Worm (Caenorhabditis elegans) whole organism, mixed stage, embryonic: ENCODE measurements around the gene srj-52.

Experiments
- bed-3 ChIP-seq: fragments of 200-800 bp; sonication (Bioruptor generic); optimal IDR thresholded peaks from 3 replicates; lab custom pipeline; 2018; ENCODE audit warnings: mild to moderate bottlenecking, missing genetic modification characterization, moderate library complexity, missing compliant biosample characterization
- elt-3 ChIP-seq: fragments of 150-350 bp; optimal IDR thresholded peaks from 2 replicates; lab custom pipeline; 2014; ENCODE audit warnings: missing biosample characterization, missing genetic modification characterization
- ham-2 ChIP-seq: fragments of 200-800 bp; sonication (Bioruptor generic); optimal IDR thresholded peaks from 2 replicates; lab custom pipeline; 2018; ENCODE audit warnings: mild to moderate bottlenecking, missing genetic modification characterization, missing compliant biosample characterization
- lsy-2 ChIP-seq: fragments of 150-350 bp; optimal IDR thresholded peaks from 2 replicates; lab custom pipeline; 2014; ENCODE audit warnings: missing biosample characterization, missing genetic modification characterization
- mep-1 ChIP-seq: fragments of 150-350 bp; optimal IDR thresholded peaks from 2 replicates; lab custom pipeline; 2017; ENCODE audit warnings: missing biosample characterization, missing genetic modification reagents, missing genetic modification characterization, inconsistent platforms
- nhr-28 ChIP-seq: fragments of 150-350 bp; optimal IDR thresholded peaks from 2 replicates; lab custom pipeline; 2014; ENCODE audit warnings: missing biosample characterization, missing genetic modification characterization
- unc-39 ChIP-seq: fragments of 150-350 bp; optimal IDR thresholded peaks from 2 replicates; lab custom pipeline; 2014; ENCODE audit warnings: missing biosample characterization, missing genetic modification characterization
- ztf-11 ChIP-seq: fragments of 150-350 bp; optimal IDR thresholded peaks from 2 replicates; lab custom pipeline; 2014; ENCODE audit warnings: missing biosample characterization, missing genetic modification characterization

DNA sequence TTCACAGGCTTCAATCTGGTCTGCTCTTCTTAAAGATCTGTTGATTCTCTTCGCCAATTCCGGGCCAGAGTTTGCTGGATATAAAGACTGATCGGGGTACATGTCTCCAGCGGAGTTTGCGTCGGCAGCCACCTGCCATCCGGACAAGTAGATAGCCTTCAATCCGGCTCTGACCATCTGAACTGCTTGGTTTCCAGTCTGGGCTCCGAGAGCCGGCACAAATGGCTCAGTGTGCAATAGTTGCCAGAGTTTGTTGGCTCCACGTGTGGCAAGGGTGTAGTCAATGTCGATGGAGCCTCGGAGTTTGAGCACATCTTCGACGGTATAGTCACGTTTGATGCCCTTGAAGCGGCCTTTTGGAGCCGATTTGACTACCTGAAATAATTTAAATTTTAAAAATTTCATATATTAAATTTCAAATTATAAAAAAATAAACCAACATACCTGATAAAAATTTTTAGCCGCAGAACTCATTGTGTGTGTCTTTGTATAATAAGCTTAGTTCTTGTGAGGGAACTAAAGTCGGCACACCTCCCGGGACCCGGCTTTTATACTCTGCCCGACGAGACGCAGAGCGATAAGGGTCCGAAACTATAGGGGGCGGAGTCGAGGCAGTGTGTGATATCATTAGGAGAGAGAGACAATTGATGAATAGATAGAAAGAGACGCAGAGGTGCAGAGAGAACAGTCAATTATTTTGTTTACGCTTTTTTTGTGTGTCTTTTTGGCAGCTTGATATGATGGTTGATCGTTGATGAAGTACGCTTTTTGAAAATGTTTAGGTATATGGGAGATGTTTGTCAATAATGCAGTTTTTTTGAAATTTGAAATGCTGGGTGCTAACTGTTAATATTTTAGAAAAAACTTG lies 31.9 kb upstream of the srj-52 start, which contains the start of the genes icl-1 and srh-2:
- no peak for TF ChIP-seq bed-3 (GFP tag; lab: Kevin White, UChicago)
- TF ChIP-seq lsy-2 (tag; lab: Kevin White, UChicago), result no peak
- no peak for TF ChIP-seq nhr-28
- no peak for TF ChIP-seq ham-2 (GFP tag; lab: Kevin White, UChicago)
- no peak for TF ChIP-seq unc-39 (tag; lab: Kevin White, UChicago)
- TF ChIP-seq elt-3, result no peak
- TF ChIP-seq ztf-11 (tag; lab: Kevin White, UChicago), result no peak
- no peak for TF ChIP-seq mep-1 (tag; lab: Kevin White, UChicago)
